Fruit fly (Drosophila melanogaster) whole organism, prepupa: ENCODE results near the gene CG6650.

Experiments used
- Blimp-1 ChIP-seq: fragments of 200-800 bp; sonication (Bioruptor generic); optimal IDR thresholded peaks from 3 replicates; lab custom pipeline; 2017; ENCODE audit warnings: missing biosample characterization, missing genetic modification characterization, mild to moderate bottlenecking, moderate library complexity, missing genetic modification reagents
- CG10631 ChIP-seq: fragments of 200-800 bp; sonication (Bioruptor generic); optimal IDR thresholded peaks from 2 replicates; lab custom pipeline; 2016; ENCODE audit warnings: missing biosample characterization, missing genetic modification characterization
- CG10669 ChIP-seq: fragments of 200-800 bp; sonication (Bioruptor generic); optimal IDR thresholded peaks from 3 replicates; lab custom pipeline; 2018; ENCODE audit warnings: missing biosample characterization, mild to moderate bottlenecking, missing genetic modification characterization, moderate library complexity
- CG11294 ChIP-seq: fragments of 200-800 bp; sonication (Bioruptor generic); IDR thresholded peaks from 2 replicates; pipeline ENCODE4 v1.3.6; 2022; ENCODE audit warnings: missing biosample characterization, missing genetic modification characterization
- CG11762 ChIP-seq: fragments of 200-800 bp; sonication (Bioruptor generic); optimal IDR thresholded peaks from 3 replicates; lab custom pipeline; 2016; ENCODE audit warnings: missing biosample characterization, missing genetic modification characterization; ENCODE audit not compliant: insufficient read depth
- CG11902 ChIP-seq: fragments of 200-800 bp; sonication (Bioruptor generic); optimal IDR thresholded peaks from 3 replicates; lab custom pipeline; 2016; ENCODE audit warnings: missing biosample characterization, missing genetic modification characterization
- CG15336 ChIP-seq: fragments of 200-800 bp; sonication (Bioruptor generic); IDR thresholded peaks from 2 replicates; pipeline ENCODE4 v1.3.6; 2022; ENCODE audit warnings: missing biosample characterization, missing genetic modification characterization
- CG1621 ChIP-seq: fragments of 200-800 bp; sonication (Bioruptor generic); optimal IDR thresholded peaks from 3 replicates; lab custom pipeline; 2018; ENCODE audit warnings: missing biosample characterization, mild to moderate bottlenecking, missing genetic modification characterization
- CG3032 ChIP-seq: fragments of 200-800 bp; optimal IDR thresholded peaks from 2 replicates; lab custom pipeline; 2019; ENCODE audit warnings: missing biosample characterization, mild to moderate bottlenecking, missing genetic modification characterization, moderate library complexity
- CG31627 ChIP-seq: fragments of 200-800 bp; sonication (Bioruptor generic); optimal IDR thresholded peaks from 3 replicates; lab custom pipeline; 2016; ENCODE audit warnings: missing biosample characterization, missing genetic modification characterization
- CG32006 ChIP-seq: fragments of 200-800 bp; sonication (Bioruptor generic); optimal IDR thresholded peaks from 3 replicates; lab custom pipeline; 2017; ENCODE audit warnings: missing biosample characterization, mild to moderate bottlenecking, missing genetic modification characterization
- CG34406 ChIP-seq: fragments of 200-800 bp; sonication (Bioruptor generic); optimal IDR thresholded peaks from 3 replicates; lab custom pipeline; 2016; ENCODE audit warnings: missing biosample characterization, missing genetic modification characterization
- CG3919 ChIP-seq: fragments of 200-800 bp; sonication (Bioruptor generic); optimal IDR thresholded peaks from 3 replicates; lab custom pipeline; 2016; ENCODE audit warnings: missing biosample characterization, missing genetic modification characterization
- CG4318 ChIP-seq: fragments of 200-800 bp; sonication (Bioruptor generic); optimal IDR thresholded peaks from 3 replicates; lab custom pipeline; 2017; ENCODE audit warnings: missing biosample characterization, mild to moderate bottlenecking, missing genetic modification characterization
- CG6163 ChIP-seq: fragments of 200-800 bp; sonication (Bioruptor generic); IDR thresholded peaks from 3 replicates; pipeline ENCODE4 v1.3.6; 2022; ENCODE audit warnings: missing biosample characterization, missing genetic modification characterization
- CG6276 ChIP-seq: fragments of 200-800 bp; sonication (Bioruptor generic); optimal IDR thresholded peaks from 2 replicates; lab custom pipeline; 2017; ENCODE audit warnings: missing biosample characterization, mild to moderate bottlenecking, missing genetic modification characterization
- CG6792 ChIP-seq: fragments of 200-800 bp; sonication (Bioruptor generic); optimal IDR thresholded peaks from 3 replicates; lab custom pipeline; 2016; ENCODE audit warnings: missing biosample characterization, missing genetic modification characterization
- CG6854 ChIP-seq: fragments of 200-800 bp; sonication (Bioruptor generic); optimal IDR thresholded peaks from 2 replicates; lab custom pipeline; 2017; ENCODE audit warnings: missing biosample characterization, mild to moderate bottlenecking, missing genetic modification characterization
- CG7368 ChIP-seq: fragments of 200-800 bp; sonication (Bioruptor generic); optimal IDR thresholded peaks from 3 replicates; lab custom pipeline; 2016; ENCODE audit warnings: missing biosample characterization, missing genetic modification characterization
- CG8119 ChIP-seq: fragments of 200-800 bp; sonication (Bioruptor generic); IDR thresholded peaks from 3 replicates; pipeline ENCODE4 v1.3.6; 2022; ENCODE audit warnings: missing biosample characterization, missing genetic modification characterization
- Eip93F ChIP-seq: fragments of 200-800 bp; sonication (Bioruptor generic); optimal IDR thresholded peaks from 2 replicates; lab custom pipeline; 2016; ENCODE audit warnings: missing biosample characterization, mild to moderate bottlenecking, missing genetic modification characterization
- Ets96B ChIP-seq: fragments of 200-800 bp; optimal IDR thresholded peaks from 2 replicates; lab custom pipeline; 2019; ENCODE audit warnings: missing biosample characterization, mild to moderate bottlenecking, missing genetic modification characterization, moderate library complexity
- Hr38 ChIP-seq: sonication (Bioruptor generic); optimal IDR thresholded peaks from 2 replicates; lab custom pipeline; 2016; ENCODE audit warnings: missing biosample characterization, missing genetic modification characterization
- Lpt ChIP-seq: fragments of 200-800 bp; sonication (Bioruptor generic); optimal IDR thresholded peaks from 3 replicates; lab custom pipeline; 2016; ENCODE audit warnings: missing biosample characterization, missing genetic modification characterization
- Met ChIP-seq: fragments of 200-800 bp; sonication (Bioruptor generic); optimal IDR thresholded peaks from 3 replicates; lab custom pipeline; 2016; ENCODE audit warnings: missing biosample characterization, missing genetic modification characterization
- OdsH ChIP-seq: fragments of 200-800 bp; sonication (Bioruptor generic); optimal IDR thresholded peaks from 3 replicates; lab custom pipeline; 2016; ENCODE audit warnings: missing biosample characterization, missing genetic modification characterization
- Sox14 ChIP-seq: fragments of 200-800 bp; sonication (Bioruptor generic); optimal IDR thresholded peaks from 3 replicates; lab custom pipeline; 2016; ENCODE audit warnings: missing biosample characterization, missing genetic modification characterization
- Sox15 ChIP-seq: fragments of 200-800 bp; sonication (Bioruptor generic); optimal IDR thresholded peaks from 3 replicates; lab custom pipeline; 2016; ENCODE audit warnings: missing biosample characterization, missing genetic modification characterization
- achi ChIP-seq: fragments of 200-800 bp; sonication (Bioruptor generic); optimal IDR thresholded peaks from 3 replicates; lab custom pipeline; 2016; ENCODE audit warnings: missing biosample characterization, missing genetic modification characterization
- acj6 ChIP-seq: fragments of 200-800 bp; sonication (Bioruptor generic); optimal IDR thresholded peaks from 3 replicates; lab custom pipeline; 2016; ENCODE audit warnings: missing biosample characterization, missing genetic modification characterization
- cyc ChIP-seq: fragments of 200-800 bp; sonication (Bioruptor generic); optimal IDR thresholded peaks from 3 replicates; lab custom pipeline; 2016; ENCODE audit warnings: missing biosample characterization, missing genetic modification characterization
- dac ChIP-seq: fragments of 200-800 bp; sonication (Bioruptor generic); optimal IDR thresholded peaks from 2 replicates; lab custom pipeline; 2017; ENCODE audit warnings: missing biosample characterization, mild to moderate bottlenecking, missing genetic modification characterization
- dsx ChIP-seq: fragments of 200-800 bp; optimal IDR thresholded peaks from 3 replicates; lab custom pipeline; 2019; ENCODE audit warnings: missing biosample characterization, mild to moderate bottlenecking, missing genetic modification characterization, moderate library complexity; ENCODE audit not compliant: poor library complexity, severe bottlenecking
- eg ChIP-seq: fragments of 200-800 bp; sonication (Bioruptor generic); IDR thresholded peaks from 3 replicates; pipeline ENCODE4 v1.3.6; 2022; ENCODE audit warnings: missing biosample characterization, missing genetic modification characterization
- esn ChIP-seq: fragments of 200-800 bp; sonication (Bioruptor generic); optimal IDR thresholded peaks from 2 replicates; lab custom pipeline; 2016; ENCODE audit warnings: missing biosample characterization, mild to moderate bottlenecking, missing genetic modification characterization, moderate library complexity
- fd85E ChIP-seq: fragments of 200-800 bp; sonication (Bioruptor generic); optimal IDR thresholded peaks from 3 replicates; lab custom pipeline; 2016; ENCODE audit warnings: missing biosample characterization, missing genetic modification characterization
- fkh ChIP-seq: fragments of 200-800 bp; sonication (Bioruptor generic); optimal IDR thresholded peaks from 3 replicates; lab custom pipeline; 2017; ENCODE audit warnings: missing biosample characterization, mild to moderate bottlenecking, missing genetic modification characterization, moderate library complexity
- lz ChIP-seq: fragments of 200-800 bp; sonication (Bioruptor generic); optimal IDR thresholded peaks from 3 replicates; lab custom pipeline; 2016; ENCODE audit warnings: missing biosample characterization, missing genetic modification characterization
- net ChIP-seq: fragments of 200-800 bp; sonication (Bioruptor generic); optimal IDR thresholded peaks from 3 replicates; lab custom pipeline; 2016; ENCODE audit warnings: missing biosample characterization, missing genetic modification characterization
- pdm3 ChIP-seq: fragments of 200-800 bp; sonication (Bioruptor generic); optimal IDR thresholded peaks from 3 replicates; lab custom pipeline; 2016; ENCODE audit warnings: missing biosample characterization, missing genetic modification characterization
- spab ChIP-seq: fragments of 200-800 bp; sonication (Bioruptor generic); optimal IDR thresholded peaks from 2 replicates; lab custom pipeline; 2017; ENCODE audit warnings: missing biosample characterization, mild to moderate bottlenecking, missing genetic modification characterization, missing genetic modification reagents
- ss ChIP-seq, 2 experiments: fragments of 200-800 bp; sonication (Bioruptor generic); optimal IDR thresholded peaks; 2 replicates in 1 of 2; 3 replicates in 1 of 2; lab custom pipeline; 2017 to 2018; ENCODE audit warnings: mild to moderate bottlenecking in 2 of 2, missing biosample characterization in 2 of 2, missing genetic modification characterization in 2 of 2, moderate library complexity in 1 of 2
- svp ChIP-seq: fragments of 200-800 bp; sonication (Bioruptor generic); peaks from one replicate; lab custom pipeline; 2016; ENCODE audit warnings: missing biosample characterization, missing genetic modification characterization
- vri ChIP-seq: fragments of 200-800 bp; sonication (Bioruptor generic); optimal IDR thresholded peaks from 3 replicates; lab custom pipeline; 2016; ENCODE audit warnings: missing biosample characterization, mild to moderate bottlenecking, missing genetic modification characterization

CG6650 gene

DNA sequence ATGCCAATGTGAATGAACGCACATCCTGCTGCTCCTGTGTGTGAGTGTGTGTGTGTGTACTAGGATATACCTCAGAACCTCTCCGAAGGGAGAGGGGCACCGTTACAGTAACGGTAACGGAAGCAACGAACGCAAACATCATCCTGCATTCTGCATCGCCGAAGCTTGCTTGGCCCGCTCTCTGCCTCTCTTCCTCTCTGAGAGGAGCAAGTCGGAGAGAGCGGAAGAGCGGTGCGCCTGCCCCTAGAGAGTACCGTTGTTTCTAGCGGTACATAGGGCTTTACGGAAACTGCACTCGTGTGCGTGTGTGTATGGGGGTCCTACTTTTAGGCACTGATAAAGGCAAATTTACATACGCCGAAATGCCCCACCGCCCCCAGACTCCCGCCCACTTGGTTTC, 39.9 kb upstream of the CG6650 start:
- TF ChIP-seq dsx (no peak), CG6854 (GFP tag; lab: Kevin White, UChicago) (no peak), CG6792 (GFP tag; lab: Kevin White, UChicago) (no peak)

DNA sequence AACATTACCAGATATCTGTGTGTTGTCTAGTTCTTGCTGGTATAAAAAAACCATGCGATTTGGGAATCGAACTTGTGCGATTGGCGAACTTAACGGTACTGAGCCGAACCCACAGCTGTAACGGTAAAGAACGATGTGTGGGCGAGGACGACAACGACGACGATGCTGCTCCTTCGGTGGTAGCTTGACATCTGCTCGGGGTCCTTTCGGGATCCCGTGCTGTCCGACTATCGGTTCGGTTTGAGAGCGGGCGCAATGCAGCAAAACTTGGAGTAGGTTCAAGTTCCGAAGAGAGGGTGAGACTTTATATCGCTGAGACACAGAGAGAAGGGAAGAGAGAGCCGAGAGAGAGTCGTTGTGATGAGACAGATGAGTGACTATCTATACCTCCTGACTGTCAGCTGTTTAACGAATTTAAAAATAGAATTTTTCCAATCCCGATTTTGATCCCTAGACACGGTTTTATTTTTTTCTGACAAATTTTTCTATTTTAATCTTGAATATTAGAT, 38.0 kb upstream of the CG6650 start, which contains the start of gene CG17364:
Gene CG17364 (minus strand): TSS at position 168 of the 509 bp plus-strand sequence.
- TF ChIP-seq eg (GFP tag; lab: Robert Waterston, UW): 0 out of 3 replicates have a peak, but pooled peaks have one; percentile 5
- no peak for TF ChIP-seq dsx
- no peak for TF ChIP-seq CG6854 (GFP tag; lab: Kevin White, UChicago)

DNA sequence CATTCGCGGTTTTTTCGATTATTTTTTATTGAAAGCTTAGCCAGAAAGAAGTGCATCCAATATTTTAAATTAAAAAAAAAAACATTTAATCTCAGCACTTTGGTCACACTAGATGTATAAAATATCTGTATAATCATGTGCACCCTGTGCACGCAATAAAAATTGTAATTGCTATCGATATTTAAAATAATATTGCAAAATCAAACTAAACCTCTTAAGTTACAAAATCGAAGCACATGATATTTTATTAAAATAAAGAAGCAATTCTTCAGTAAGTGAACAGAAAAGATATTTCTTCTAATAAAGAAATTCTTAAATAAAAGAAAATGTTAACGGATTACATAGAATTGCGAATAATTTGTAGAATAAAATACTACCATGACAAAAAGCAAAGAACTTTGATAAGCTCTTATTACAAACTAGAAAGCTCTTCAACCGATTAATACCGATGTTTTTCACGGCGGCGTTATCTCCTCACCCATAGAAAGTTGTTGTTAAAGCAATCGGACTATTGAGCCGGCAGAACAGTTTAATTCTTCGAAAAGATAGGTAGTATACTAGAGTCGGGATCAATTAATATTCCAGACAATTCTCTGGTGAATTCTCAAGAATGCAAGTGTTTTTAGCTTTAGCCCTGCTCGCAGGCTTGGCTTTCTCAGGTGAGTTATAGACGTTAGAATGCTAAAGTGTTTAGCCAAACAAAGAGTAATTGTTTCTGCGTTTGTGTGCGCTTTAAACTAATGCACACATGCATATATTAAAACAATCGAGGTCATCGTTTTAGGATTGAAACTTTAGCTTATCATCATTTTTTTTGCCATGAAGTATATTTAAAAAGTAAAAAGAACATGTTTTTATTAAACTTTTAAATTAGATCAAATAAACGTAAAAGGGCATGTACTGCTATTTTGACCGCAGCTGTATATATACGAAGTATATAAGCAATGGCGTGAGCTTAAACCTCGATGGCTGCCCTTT, 37.2 kb upstream of the CG6650 start, which contains the start of gene CtsK1:
Gene CtsK1 (plus strand): TSS at position 490 of the 978 bp plus-strand sequence.
- TF ChIP-seq CG11294 (GFP tag; lab: Robert Waterston, UW) (peak; percentile 70), svp (GFP tag; lab: Kevin White, UChicago) (no peak), CG8119 (GFP tag; lab: Robert Waterston, UW) (peak; percentile 84), Blimp-1 (GFP tag; lab: Kevin White, UChicago) (no peak), CG15336 (GFP tag; lab: Robert Waterston, UW) (peak; percentile 88), CG6163 (GFP tag; lab: Robert Waterston, UW) (peak; percentile 78), CG32006 (GFP tag; lab: Kevin White, UChicago) (peak; percentile 56), pdm3 (GFP tag; lab: Kevin White, UChicago) (peak; percentile 61), lz (GFP tag; lab: Kevin White, UChicago) (peak; percentile 48), Ets96B (tag; lab: Kevin White, UChicago) (peak; percentile 44), spab (GFP tag; lab: Kevin White, UChicago) (peak; percentile 10), fkh (GFP tag; lab: Kevin White, UChicago) (no peak), fd85E (no peak), CG31627 (GFP tag; lab: Kevin White, UChicago) (peak; percentile 38), Lpt (GFP tag; lab: Kevin White, UChicago) (no peak), CG6792 (GFP tag; lab: Kevin White, UChicago) (peak; percentile 38), CG10631 (GFP tag; lab: Kevin White, UChicago) (peak; percentile 46), net (GFP tag; lab: Kevin White, UChicago) (peak; percentile 56), Sox14 (GFP tag; lab: Kevin White, UChicago) (peak; percentile 49), CG3032 (tag; lab: Kevin White, UChicago) (peak; percentile 65), CG1621 (no peak), Eip93F (GFP tag; lab: Kevin White, UChicago) (no peak), esn (GFP tag; lab: Kevin White, UChicago) (peak; percentile 71), acj6 (peak; percentile 68), CG6854 (GFP tag; lab: Kevin White, UChicago) (no peak), CG7368 (GFP tag; lab: Kevin White, UChicago) (no peak), CG11902 (GFP tag; lab: Kevin White, UChicago) (no peak), OdsH (GFP tag; lab: Kevin White, UChicago) (peak; percentile 50), dsx (peak; percentile 18), Sox15 (GFP tag; lab: Kevin White, UChicago) (no peak), Met (GFP tag; lab: Kevin White, UChicago) (peak; percentile 66), ss (GFP tag; optimal IDR thresholded peaks at IDR 0.05; lab: Kevin White, UChicago) (peak in 1 of 2 experiments; percentile 20), CG3919 (GFP tag; lab: Kevin White, UChicago) (peak; percentile 52), vri (GFP tag; lab: Kevin White, UChicago) (no peak), achi (GFP tag; lab: Kevin White, UChicago) (peak; percentile 64), Hr38 (GFP tag; lab: Kevin White, UChicago) (no peak), CG6276 (GFP tag; lab: Kevin White, UChicago) (no peak), CG10669 (peak; percentile 43), CG34406 (GFP tag; lab: Kevin White, UChicago) (peak; percentile 32), CG4318 (no peak), CG11762 (GFP tag; lab: Kevin White, UChicago) (no peak), dac (GFP tag; lab: Kevin White, UChicago) (no peak), cyc (GFP tag; lab: Kevin White, UChicago) (peak; percentile 6)
